Worm (Caenorhabditis elegans) whole organism, L4 larva: ENCODE measurements around the gene ZK697.14.

Source experiments
- F10B5.3 ChIP-seq: sonication (generic microtip); optimal IDR thresholded peaks from 2 replicates; lab custom pipeline; 2016; ENCODE audit warnings: mild to moderate bottlenecking, missing genetic modification characterization, missing compliant biosample characterization
- F26F4.8 ChIP-seq: fragments of 200-800 bp; sonication (Bioruptor generic); conservative IDR thresholded peaks from 2 replicates; pipeline ENCODE4 v1.3.6; 2022; ENCODE audit warnings: missing genetic modification characterization, missing compliant biosample characterization
- T20F7.1 ChIP-seq: fragments of 200-800 bp; sonication (Bioruptor generic); optimal IDR thresholded peaks from 2 replicates; lab custom pipeline; 2018; ENCODE audit warnings: mild to moderate bottlenecking, missing genetic modification characterization, missing compliant biosample characterization
- Y75B8A.6 ChIP-seq: fragments of 200-800 bp; sonication (Bioruptor generic); IDR thresholded peaks from 2 replicates; pipeline ENCODE4 v1.3.6; 2022; ENCODE audit warnings: missing genetic modification reagents, missing genetic modification characterization, missing compliant biosample characterization
- aly-2 ChIP-seq: sonication (generic microtip); optimal IDR thresholded peaks from 2 replicates; lab custom pipeline; 2018; ENCODE audit warnings: missing biosample characterization, missing genetic modification characterization
- ceh-28 ChIP-seq: fragments of 150-350 bp; optimal IDR thresholded peaks from 2 replicates; lab custom pipeline; 2014; ENCODE audit warnings: missing biosample characterization, missing genetic modification reagents, missing genetic modification characterization
- ceh-62 ChIP-seq: sonication (generic microtip); optimal IDR thresholded peaks from 2 replicates; lab custom pipeline; 2017; ENCODE audit warnings: missing biosample characterization, missing genetic modification characterization
- ceh-82 ChIP-seq: sonication (generic microtip); optimal IDR thresholded peaks from 2 replicates; lab custom pipeline; 2017; ENCODE audit warnings: missing biosample characterization, missing genetic modification characterization
- ctbp-1 ChIP-seq: fragments of 200-800 bp; sonication (Bioruptor generic); IDR thresholded peaks from 2 replicates; pipeline ENCODE4 v1.3.6; 2022; ENCODE audit warnings: missing genetic modification reagents, missing genetic modification characterization, missing compliant biosample characterization
- daf-16 ChIP-seq, 3 experiments: sonication (generic microtip); optimal IDR thresholded peaks; 2 replicates each; lab custom pipeline; 2016 to 2017; ENCODE audit warnings: missing genetic modification characterization in 3 of 3, missing genetic modification reagents in 3 of 3, mild to moderate bottlenecking in 2 of 3, missing compliant biosample characterization in 2 of 3, missing biosample characterization in 1 of 3, moderate library complexity in 1 of 3
- daf-8 ChIP-seq: fragments of 200-800 bp; sonication (Bioruptor generic); IDR thresholded peaks from 2 replicates; pipeline ENCODE4 v1.3.6; 2022; ENCODE audit warnings: missing genetic modification characterization, missing compliant biosample characterization
- dmd-6 ChIP-seq: fragments of 200-800 bp; sonication (Bioruptor generic); IDR thresholded peaks from 2 replicates; pipeline ENCODE4 v1.3.6; 2022; ENCODE audit warnings: missing genetic modification reagents, missing genetic modification characterization, missing compliant biosample characterization
- dve-1 ChIP-seq: sonication (generic microtip); optimal IDR thresholded peaks from 2 replicates; lab custom pipeline; 2017; ENCODE audit warnings: antibody characterized with exemption, mild to moderate bottlenecking, missing genetic modification characterization, missing compliant biosample characterization; ENCODE audit not compliant: insufficient read depth
- hif-1 ChIP-seq, 2 experiments: sonication (generic microtip); optimal IDR thresholded peaks; 2 replicates each; lab custom pipeline; 2016 to 2017; ENCODE audit warnings: missing compliant biosample characterization in 2 of 2, missing genetic modification characterization in 2 of 2, missing genetic modification reagents in 2 of 2, missing genotype in 2 of 2, mild to moderate bottlenecking in 1 of 2
- hlh-11 ChIP-seq: fragments of 200-800 bp; sonication (Bioruptor generic); optimal IDR thresholded peaks from 2 replicates; lab custom pipeline; 2018; ENCODE audit warnings: mild to moderate bottlenecking, missing genetic modification characterization, missing compliant biosample characterization
- hlh-30 ChIP-seq: sonication (generic microtip); optimal IDR thresholded peaks from 2 replicates; lab custom pipeline; 2017; ENCODE audit warnings: antibody characterized with exemption, mild to moderate bottlenecking, missing genetic modification characterization, missing compliant biosample characterization; ENCODE audit not compliant: insufficient read depth
- hmg-1.1 ChIP-seq: fragments of 200-800 bp; sonication (Bioruptor generic); IDR thresholded peaks from 2 replicates; pipeline ENCODE4 v1.3.6; 2022; ENCODE audit warnings: missing genetic modification reagents, missing genetic modification characterization, missing compliant biosample characterization
- lin-1 ChIP-seq: fragments of 200-800 bp; sonication (Bioruptor generic); IDR thresholded peaks from 2 replicates; pipeline ENCODE4 v1.3.6; 2022; ENCODE audit warnings: missing genetic modification reagents, missing genetic modification characterization, missing compliant biosample characterization
- lin-29 ChIP-seq: fragments of 200-800 bp; sonication (Bioruptor generic); IDR thresholded peaks from 2 replicates; pipeline ENCODE4 v1.3.6; 2022; ENCODE audit warnings: missing genetic modification reagents, missing genetic modification characterization, missing compliant biosample characterization
- lin-38 ChIP-seq: fragments of 200-800 bp; sonication (Bioruptor generic); IDR thresholded peaks from 2 replicates; pipeline ENCODE4 v1.3.6; 2022; ENCODE audit warnings: missing genetic modification reagents, missing genetic modification characterization, missing compliant biosample characterization
- lsy-2 ChIP-seq, 2 experiments: fragments of 150-350 bp in 1 of 2; sonication (generic microtip) in 1 of 2; optimal IDR thresholded peaks; 2 replicates each; lab custom pipeline; 2014 to 2017; ENCODE audit warnings: missing biosample characterization in 2 of 2, missing genetic modification characterization in 2 of 2
- mxl-3 ChIP-seq: fragments of 200-800 bp; sonication (Bioruptor generic); optimal IDR thresholded peaks from 2 replicates; lab custom pipeline; 2018; ENCODE audit warnings: mild to moderate bottlenecking, missing genetic modification characterization, missing compliant biosample characterization
- nhr-237 ChIP-seq: sonication (generic microtip); optimal IDR thresholded peaks from 2 replicates; lab custom pipeline; 2017; ENCODE audit warnings: missing biosample characterization, missing genetic modification characterization
- nhr-28 ChIP-seq: fragments of 150-350 bp; optimal IDR thresholded peaks from 2 replicates; lab custom pipeline; 2014; ENCODE audit warnings: missing biosample characterization, missing genetic modification characterization
- nhr-42 ChIP-seq: fragments of 200-800 bp; sonication (Bioruptor generic); IDR thresholded peaks from 2 replicates; pipeline ENCODE4 v1.3.6; 2022; ENCODE audit warnings: missing genetic modification characterization, missing compliant biosample characterization
- rbr-2 ChIP-seq: sonication (generic microtip); optimal IDR thresholded peaks from 2 replicates; lab custom pipeline; 2016; ENCODE audit warnings: missing genotype, missing genetic modification characterization, missing compliant biosample characterization
- saeg-2 ChIP-seq: fragments of 200-800 bp; sonication (Bioruptor generic); IDR thresholded peaks from 2 replicates; pipeline ENCODE4 v1.3.6; 2022; ENCODE audit warnings: missing genetic modification reagents, missing genetic modification characterization, missing compliant biosample characterization
- snpc-1.2 ChIP-seq: fragments of 200-800 bp; sonication (Bioruptor generic); IDR thresholded peaks from 2 replicates; pipeline ENCODE4 v1.3.6; 2022; ENCODE audit warnings: missing genetic modification reagents, missing genetic modification characterization, missing compliant biosample characterization
- tag-97 ChIP-seq: fragments of 200-800 bp; sonication (Bioruptor generic); IDR thresholded peaks from 2 replicates; pipeline ENCODE4 v1.3.6; 2022; ENCODE audit warnings: missing genetic modification characterization, missing compliant biosample characterization
- tra-1 ChIP-seq: fragments of 200-800 bp; sonication (Bioruptor generic); IDR thresholded peaks from 2 replicates; pipeline ENCODE4 v1.3.6; 2022; ENCODE audit warnings: missing genetic modification reagents, missing genetic modification characterization, missing compliant biosample characterization
- unc-130 ChIP-seq: sonication (generic microtip); optimal IDR thresholded peaks from 2 replicates; lab custom pipeline; 2016; ENCODE audit warnings: missing genetic modification reagents, missing genetic modification characterization, missing compliant biosample characterization
- unc-62 ChIP-seq, 3 experiments: fragments of 150-350 bp in 1 of 3; sonication (generic microtip); optimal IDR thresholded peaks in 2 of 3; peaks in 1 of 3; 1 replicate in 1 of 3; 2 replicates in 2 of 3; lab custom pipeline; 2014 to 2017; ENCODE audit warnings: missing biosample characterization in 3 of 3, missing genetic modification characterization in 3 of 3, missing genetic modification reagents in 3 of 3, missing genotype in 1 of 3
- zip-11 ChIP-seq: fragments of 200-800 bp; sonication (Bioruptor generic); IDR thresholded peaks from 2 replicates; pipeline ENCODE4 v1.3.6; 2022; ENCODE audit warnings: missing genetic modification characterization, missing compliant biosample characterization
- ztf-7 ChIP-seq: fragments of 150-350 bp; optimal IDR thresholded peaks from 2 replicates; lab custom pipeline; 2014; ENCODE audit warnings: missing biosample characterization, missing genetic modification characterization

Gene ZK697.14

ce11 chrV:1734569-1734968 is 20.9 kb downstream of the ZK697.14 start, which contains the start of gene str-160:
str-160 (plus strand) TSS chrV:1734869.
- TF ChIP-seq nhr-42 (no peak), ztf-7 (tag; lab: Kevin White, UChicago) (no peak), unc-130 (GFP tag; lab: Kevin White, UChicago) (no peak), zip-11 (GFP tag; lab: Robert Waterston, UW) (no peak), daf-8 (no peak), hlh-30 (tag; lab: Kevin White, UChicago) (no peak), aly-2 (no peak), dmd-6 (GFP tag; lab: Robert Waterston, UW) (no peak), T20F7.1 (no peak), hif-1 (tag; optimal IDR thresholded peaks at IDR 0.05; lab: Kevin White, UChicago) (no peak), hlh-11 (tag; lab: Kevin White, UChicago) (no peak), lin-1 (GFP tag; lab: Robert Waterston, UW) (no peak), saeg-2 (GFP tag; lab: Robert Waterston, UW) (no peak), lin-29 (no peak), ceh-82 (tag; lab: Kevin White, UChicago) (no peak)
- TF ChIP-seq, all 104 proteins: peak for 0

DNA sequence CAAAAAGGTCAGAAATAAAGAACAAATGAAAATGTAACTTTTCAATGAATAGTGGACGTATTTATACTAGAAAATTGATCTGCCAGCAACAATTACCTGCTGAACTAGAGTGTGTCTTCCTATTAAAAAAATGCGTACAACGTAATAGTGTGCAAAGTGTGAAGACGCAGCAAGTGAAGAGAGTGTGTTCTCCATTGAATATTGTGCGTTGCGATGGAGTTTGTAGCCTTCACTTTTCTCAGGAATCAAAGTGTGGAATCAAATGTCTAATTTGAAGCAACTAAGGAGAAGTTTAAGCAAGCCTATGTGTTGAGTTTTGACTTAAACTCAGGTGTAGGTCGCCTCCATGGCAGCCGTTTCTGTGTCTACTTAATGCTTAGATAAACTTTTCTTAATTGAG is 23.6 kb downstream of the ZK697.14 start, which contains the start of gene gst-21:
gst-21 (minus strand) TSS at position 101 of the 400 bp plus-strand sequence.
- TF ChIP-seq unc-62 (GFP tag; optimal IDR thresholded peaks at IDR 0.05 in 1 of 2; lab: Kevin White, UChicago) (peak in 1 of 2 experiments; percentile 15), unc-62 (tag; optimal IDR thresholded peaks at IDR 0.05; lab: Kevin White, UChicago) (no peak), nhr-28 (peak; percentile 65), tra-1 (GFP tag; lab: Robert Waterston, UW) (no peak)

ce11 chrV:1725353-1725752 is 30.1 kb downstream of the ZK697.14 start, which contains the start of gene sri-27:
sri-27 (plus strand) TSS chrV:1725653.
- TF ChIP-seq tag-97 (GFP tag; lab: Robert Waterston, UW) (no peak), F10B5.3 (tag; lab: Kevin White, UChicago) (no peak), hlh-30 (tag; lab: Kevin White, UChicago) (no peak), dve-1 (no peak), daf-16 (GFP tag; optimal IDR thresholded peaks at IDR 0.05; lab: Kevin White, UChicago) (no peak), daf-16 (tag; optimal IDR thresholded peaks at IDR 0.05; lab: Kevin White, UChicago) (no peak), snpc-1.2 (GFP tag; lab: Robert Waterston, UW) (no peak), lin-38 (GFP tag; lab: Robert Waterston, UW) (no peak), unc-62 (GFP tag; optimal IDR thresholded peaks at IDR 0.05 in 1 of 2; lab: Kevin White, UChicago) (no peak), unc-62 (tag; optimal IDR thresholded peaks at IDR 0.05; lab: Kevin White, UChicago) (no peak), hmg-1.1 (GFP tag; lab: Robert Waterston, UW) (no peak), ceh-82 (tag; lab: Kevin White, UChicago) (no peak), lin-29 (no peak), lin-1 (GFP tag; lab: Robert Waterston, UW) (no peak), T20F7.1 (no peak), ctbp-1 (no peak)

DNA sequence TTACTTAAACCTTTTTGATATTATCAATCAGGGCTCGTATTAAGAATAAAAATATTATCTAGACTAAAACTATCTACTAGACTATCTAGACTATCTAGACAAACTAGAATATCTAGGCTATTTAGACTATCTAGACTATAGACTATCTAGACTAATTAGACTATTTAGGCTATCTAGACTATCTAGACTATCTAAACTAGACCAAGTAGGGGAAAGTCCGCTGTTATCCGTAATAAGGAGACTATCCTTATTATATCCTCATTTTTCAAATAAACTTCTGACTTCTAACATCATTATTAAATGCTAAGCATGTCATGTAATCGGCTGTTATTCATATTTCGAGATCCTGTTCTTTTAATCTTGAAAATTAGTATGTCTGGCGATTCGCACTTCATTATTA is 33.5 kb downstream of the ZK697.14 start, which contains the start of gene srw-101:
srw-101 (plus strand) TSS at position 301 of the 400 bp plus-strand sequence.
- TF ChIP-seq nhr-237 (no peak), unc-62 (GFP tag; optimal IDR thresholded peaks at IDR 0.05 in 1 of 2; lab: Kevin White, UChicago) (no peak), unc-62 (tag; optimal IDR thresholded peaks at IDR 0.05; lab: Kevin White, UChicago) (no peak), ceh-62 (tag; lab: Kevin White, UChicago) (no peak), ctbp-1 (no peak), Y75B8A.6 (GFP tag; lab: Robert Waterston, UW) (no peak), ceh-82 (tag; lab: Kevin White, UChicago) (no peak), ceh-28 (tag; lab: Kevin White, UChicago) (no peak), rbr-2 (no peak), F26F4.8 (no peak), aly-2 (no peak), lsy-2 (tag; optimal IDR thresholded peaks at IDR 0.05; lab: Kevin White, UChicago) (no peak), mxl-3 (GFP tag; lab: Kevin White, UChicago) (no peak)
